Worm (Caenorhabditis elegans): Measurements from ENCODE around the gene clhm-1.

Gene clhm-1

DNA sequence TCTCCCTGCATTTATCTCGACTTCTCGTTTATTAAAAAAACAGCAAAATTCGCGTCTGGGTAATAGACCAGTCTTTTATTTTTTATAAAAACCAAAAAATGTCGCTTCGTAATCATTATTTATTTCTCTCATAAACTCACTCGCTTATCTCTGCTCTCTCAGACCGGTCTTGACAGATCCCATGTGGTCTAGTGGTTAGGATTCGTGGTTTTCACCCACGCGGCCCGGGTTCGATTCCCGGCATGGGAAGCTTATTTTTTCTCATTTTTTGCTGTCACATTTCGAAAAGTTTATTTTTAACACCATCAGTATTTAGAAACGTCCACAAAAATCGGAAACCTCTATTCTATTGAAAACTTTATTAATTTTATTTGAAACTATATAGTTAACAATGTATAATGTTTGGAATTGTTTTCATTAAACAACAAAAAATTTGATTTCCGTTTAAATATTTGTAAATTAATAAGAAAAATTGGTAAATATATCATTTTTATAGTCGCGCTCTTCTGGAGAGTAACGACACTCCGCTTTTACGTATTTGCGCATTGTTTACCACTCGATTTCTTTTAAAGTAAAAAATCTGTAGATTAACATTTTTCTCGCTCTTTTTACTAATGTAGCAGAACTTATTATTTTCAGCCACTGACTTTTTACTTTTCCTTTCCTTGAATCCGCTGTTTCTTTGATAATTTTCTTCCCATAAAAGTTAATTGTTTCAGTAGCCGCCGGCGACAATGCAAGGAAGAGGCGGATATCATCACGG is 27.4 kb upstream of the clhm-1 start, which contains the start of gene hrpl-1 (continued):
- peak in 1 of 2 experiments; percentile 26 for TF ChIP-seq mdl-1 (tag; optimal IDR thresholded peaks at IDR 0.05)
- no peak for TF ChIP-seq unc-86 (tag; optimal IDR thresholded peaks at IDR 0.05)
- peak; percentile 48 for TF ChIP-seq dsc-1 (tag; optimal IDR thresholded peaks at IDR 0.05)
- peak in 1 of 2 experiments; percentile 39 for TF ChIP-seq efl-1 (optimal IDR thresholded peaks at IDR 0.05)
- TF ChIP-seq efl-1 (GFP tag; optimal IDR thresholded peaks at IDR 0.05 in 1 of 2): peak; percentile 56 to 67

DNA sequence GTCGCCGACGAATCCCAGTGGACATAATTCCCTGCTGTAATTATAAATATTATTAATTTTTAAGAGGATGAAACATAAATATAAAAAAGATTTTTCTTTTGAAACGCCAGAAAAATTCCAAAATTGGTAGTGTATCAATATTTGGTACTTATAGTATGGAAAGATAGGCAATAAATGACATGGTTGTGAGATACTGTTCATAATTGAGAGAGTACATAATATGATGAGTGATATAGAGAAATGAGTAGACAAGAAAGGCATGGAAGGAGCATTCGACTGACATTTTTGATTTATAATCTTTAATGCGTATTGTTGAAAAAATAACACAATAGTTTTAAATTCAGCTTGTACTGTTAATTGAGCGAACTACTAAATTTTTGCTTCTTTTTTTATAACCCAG is 26.7 kb upstream of the clhm-1 start, which contains the start of gene C44B7.11:
Gene C44B7.11, minus strand, starts transcription at position 34 of the 400 bp plus-strand sequence.
- TF ChIP-seq ets-5 (GFP tag; IDR thresholded peaks at IDR 0.05) (no peak), snu-23 (GFP tag; optimal IDR thresholded peaks at IDR 0.05) (no peak), nhr-28 (tag; optimal IDR thresholded peaks at IDR 0.05) (no peak), nhr-11 (tag; optimal IDR thresholded peaks at IDR 0.05) (no peak), nhr-85 (tag) (no peak), lin-13 (GFP tag; optimal IDR thresholded peaks at IDR 0.05) (no peak), nhr-47 (tag; optimal IDR thresholded peaks at IDR 0.05) (no peak), fkh-8 (tag; optimal IDR thresholded peaks at IDR 0.05) (no peak), swsn-7 (tag; optimal IDR thresholded peaks at IDR 0.05) (no peak), efl-1 (optimal IDR thresholded peaks at IDR 0.05) (no peak), efl-1 (GFP tag; optimal IDR thresholded peaks at IDR 0.05 in 1 of 2) (peak in 1 of 2 experiments; percentile 11), blmp-1 (tag; optimal IDR thresholded peaks at IDR 0.05) (peak; percentile 19), egl-27 (tag; optimal IDR thresholded peaks at IDR 0.05) (no peak), Y116A8C.19 (tag; optimal IDR thresholded peaks at IDR 0.05; ENCODE audit: borderline replicate concordance) (no peak), mep-1 (tag; optimal IDR thresholded peaks at IDR 0.05) (peak; percentile 5), ztf-11 (tag; optimal IDR thresholded peaks at IDR 0.05) (no peak), efl-3 (GFP tag; optimal IDR thresholded peaks at IDR 0.05) (no peak), C34B4.2 (tag; optimal IDR thresholded peaks at IDR 0.05) (no peak)

DNA sequence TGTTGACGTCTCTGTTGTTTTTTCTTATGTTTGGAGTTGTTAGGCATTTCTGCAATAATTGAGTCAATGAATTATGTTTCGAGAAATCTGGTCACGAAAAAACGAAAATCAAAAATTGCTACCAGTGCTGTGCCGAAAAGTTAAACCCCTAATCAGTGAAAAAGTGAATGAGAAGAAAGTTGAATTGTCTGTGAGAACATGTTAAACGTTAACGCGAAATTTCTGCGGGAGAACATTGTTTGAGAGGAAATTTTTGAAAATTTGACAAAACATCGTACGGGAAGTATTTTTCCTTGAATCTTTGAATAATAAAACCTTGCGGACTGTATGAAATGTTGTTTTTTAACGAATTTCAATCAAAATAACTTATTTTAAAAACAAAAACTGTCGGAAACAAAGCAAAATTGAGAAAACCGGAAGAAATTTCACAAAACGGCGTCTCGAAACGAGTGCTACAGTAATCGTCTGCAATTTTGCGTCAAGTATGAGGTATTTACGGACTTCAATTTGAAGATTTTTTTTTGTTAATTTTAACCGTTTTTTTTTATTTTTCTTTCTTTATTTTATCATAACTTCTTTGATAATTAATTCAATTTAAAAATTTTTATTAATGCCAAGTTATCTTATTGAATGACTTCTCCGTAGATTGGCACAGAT is 22.9 kb upstream of the clhm-1 start, which contains the start of gene adal-1:
Gene adal-1, minus strand, starts transcription at position 51 of the 657 bp plus-strand sequence.
- TF ChIP-seq xbp-1 (tag; optimal IDR thresholded peaks at IDR 0.05) (no peak), nhr-47 (tag; optimal IDR thresholded peaks at IDR 0.05) (no peak), blmp-1 (tag; optimal IDR thresholded peaks at IDR 0.05) (peak; percentile 43), lsy-2 (tag; optimal IDR thresholded peaks at IDR 0.05) (peak in 1 of 2 experiments; percentile 37), pqm-1 (tag; optimal IDR thresholded peaks at IDR 0.05) (no peak), dsc-1 (tag; optimal IDR thresholded peaks at IDR 0.05) (no peak), jun-1 (tag; optimal IDR thresholded peaks at IDR 0.05) (no peak), ztf-4 (tag; optimal IDR thresholded peaks at IDR 0.05) (no peak), nhr-90 (tag; optimal IDR thresholded peaks at IDR 0.05; ENCODE audit: poor library complexity) (no peak), nhr-28 (tag; optimal IDR thresholded peaks at IDR 0.05) (no peak), efl-1 (optimal IDR thresholded peaks at IDR 0.05) (peak in 1 of 2 experiments; percentile 20), efl-1 (GFP tag; optimal IDR thresholded peaks at IDR 0.05 in 1 of 2) (peak in 1 of 2 experiments; percentile 81)

DNA sequence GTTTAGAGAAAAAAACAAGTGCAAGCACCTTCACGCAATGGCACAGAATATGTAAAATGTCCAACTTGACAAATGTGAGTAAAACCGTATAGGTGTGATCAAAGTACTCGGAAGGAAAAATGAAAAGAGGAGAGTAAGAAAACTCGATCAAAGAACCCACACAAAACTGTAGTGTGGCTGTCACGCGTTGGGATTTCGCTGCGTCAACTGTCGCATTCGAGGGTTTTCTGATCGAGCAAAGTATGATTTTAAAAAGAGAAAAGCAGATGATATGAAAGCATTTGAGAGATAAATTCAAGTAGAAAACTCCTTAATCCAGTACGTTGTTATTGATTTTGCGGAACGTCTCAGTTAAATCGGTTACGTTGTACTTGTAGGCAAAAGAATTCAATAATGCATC is 21.0 kb upstream of the clhm-1 start:
- TF ChIP-seq nhr-28 (tag; optimal IDR thresholded peaks at IDR 0.05): no peak
- TF ChIP-seq aly-2 (tag; optimal IDR thresholded peaks at IDR 0.05): no peak
- TF ChIP-seq mep-1 (tag; optimal IDR thresholded peaks at IDR 0.05): peak; percentile 63
- TF ChIP-seq irx-1 (tag; optimal IDR thresholded peaks at IDR 0.05): no peak
- TF ChIP-seq ama-1 (optimal IDR thresholded peaks at IDR 0.05): no peak
- no peak for TF ChIP-seq F16B12.6 (tag; optimal IDR thresholded peaks at IDR 0.05)
- TF ChIP-seq hlh-17 (GFP tag; optimal IDR thresholded peaks at IDR 0.05; ENCODE audit: borderline replicate concordance): no peak
- peak; percentile 93 for TF ChIP-seq snu-23 (GFP tag; optimal IDR thresholded peaks at IDR 0.05)
- TF ChIP-seq ceh-88 (GFP tag; IDR thresholded peaks at IDR 0.05): no peak
- no peak for TF ChIP-seq Y116A8C.19 (tag; optimal IDR thresholded peaks at IDR 0.05; ENCODE audit: borderline replicate concordance)
- no peak for TF ChIP-seq unc-30 (tag; optimal IDR thresholded peaks at IDR 0.05)
- TF ChIP-seq aha-1 (tag; optimal IDR thresholded peaks at IDR 0.05): no peak
- peak; percentile 69 for TF ChIP-seq elt-2 (tag; optimal IDR thresholded peaks at IDR 0.05)
- no peak for TF ChIP-seq isw-1 (GFP tag; IDR thresholded peaks at IDR 0.05)
- peak; percentile 48 for TF ChIP-seq nhr-77 (tag; optimal IDR thresholded peaks at IDR 0.05)
- no peak for TF ChIP-seq sptf-1 (tag; optimal IDR thresholded peaks at IDR 0.05)
- TF ChIP-seq ceh-8 (GFP tag; optimal IDR thresholded peaks at IDR 0.05): no peak
- peak; percentile 64 for TF ChIP-seq skn-1 (tag; optimal IDR thresholded peaks at IDR 0.05)
- no peak for TF ChIP-seq grh-1 (GFP tag; IDR thresholded peaks at IDR 0.05)
- TF ChIP-seq ets-5 (GFP tag; IDR thresholded peaks at IDR 0.05): no peak
- peak; percentile 15 to 46 (median 32) for TF ChIP-seq dpl-1 (GFP tag; optimal IDR thresholded peaks at IDR 0.05)
- no peak for TF ChIP-seq mef-2 (tag; optimal IDR thresholded peaks at IDR 0.05)
- TF ChIP-seq fos-1 (tag; optimal IDR thresholded peaks at IDR 0.05): no peak
- TF ChIP-seq ztf-4 (tag; optimal IDR thresholded peaks at IDR 0.05): peak; percentile 78
- no peak for TF ChIP-seq nhr-11 (tag; optimal IDR thresholded peaks at IDR 0.05)
